Fruit fly (Drosophila melanogaster): ENCODE results near the gene IntS11.

IntS11 gene

dm6 chr3R:29773833-29774324, 28.7 kb downstream of the IntS11 start:
- TF ChIP-seq CG17801 (GFP tag; optimal IDR thresholded peaks at IDR 0.05; ENCODE audit: partially characterized antibody) = peak; percentile 69

dm6 chr3R:29774360-29775193, 29.4 kb downstream of the IntS11 start:
- peak; percentile 11 for TF ChIP-seq CG17801 (GFP tag; optimal IDR thresholded peaks at IDR 0.05; ENCODE audit: partially characterized antibody)

dm6 chr3R:29775755-29776686, 30.9 kb downstream of the IntS11 start:
- no peak for TF ChIP-seq CG17801 (GFP tag; optimal IDR thresholded peaks at IDR 0.05; ENCODE audit: partially characterized antibody)

- no peak for TF ChIP-seq CG17801 (GFP tag; optimal IDR thresholded peaks at IDR 0.05; ENCODE audit: partially characterized antibody)
These were observed 32.1 kb downstream of the IntS11 start for dm6 chr3R:29777213-29777612.

- TF ChIP-seq CG17801 (GFP tag; optimal IDR thresholded peaks at IDR 0.05; ENCODE audit: partially characterized antibody) = no peak
These were observed 33.2 kb downstream of the IntS11 start for dm6 chr3R:29778139-29778984.

dm6 chr3R:29778985-29779298, 33.8 kb downstream of the IntS11 start:
- no peak for TF ChIP-seq CG17801 (GFP tag; optimal IDR thresholded peaks at IDR 0.05; ENCODE audit: partially characterized antibody)

- TF ChIP-seq CG17801 (GFP tag; optimal IDR thresholded peaks at IDR 0.05; ENCODE audit: partially characterized antibody) = no peak
These were observed 35.4 kb downstream of the IntS11 start, which contains the start of gene fig for dm6 chr3R:29780402-29781029. TSS of gene fig (minus strand) at chr3R:29780452.

dm6 chr3R:29781874-29782273, 36.7 kb downstream of the IntS11 start:
- no peak for TF ChIP-seq CG17801 (GFP tag; optimal IDR thresholded peaks at IDR 0.05; ENCODE audit: partially characterized antibody)

- peak; percentile 61 for TF ChIP-seq CG17801 (GFP tag; optimal IDR thresholded peaks at IDR 0.05; ENCODE audit: partially characterized antibody)
These were observed 37.2 kb downstream of the IntS11 start for dm6 chr3R:29782367-29782766.

dm6 chr3R:29783210-29783609, 38.1 kb downstream of the IntS11 start:
- TF ChIP-seq CG17801 (GFP tag; optimal IDR thresholded peaks at IDR 0.05; ENCODE audit: partially characterized antibody) = no peak

dm6 chr3R:29785242-29785641, 40.1 kb downstream of the IntS11 start:
- no peak for TF ChIP-seq CG17801 (GFP tag; optimal IDR thresholded peaks at IDR 0.05; ENCODE audit: partially characterized antibody)

dm6 chr3R:29786016-29786996, 41.2 kb downstream of the IntS11 start:
- TF ChIP-seq CG17801 (GFP tag; optimal IDR thresholded peaks at IDR 0.05; ENCODE audit: partially characterized antibody) = peak; percentile 37

dm6 chr3R:29787891-29788549, 42.9 kb downstream of the IntS11 start:
- no peak for TF ChIP-seq CG17801 (GFP tag; optimal IDR thresholded peaks at IDR 0.05; ENCODE audit: partially characterized antibody)

All from ovary, adult (tissue).